Fruit fly (Drosophila melanogaster) Kc167 (cell line): ENCODE results near the gene Slc25A46a.

ENCODE experiments used
- Myc ChIP-seq: fragments of >200 bp; optimal IDR thresholded peaks from 2 replicates; lab custom pipeline; 2017; ENCODE audit warnings: missing external identifiers
- Sin3A ChIP-seq: fragments of >200 bp; optimal IDR thresholded peaks from 2 replicates; lab custom pipeline; 2018; ENCODE audit warnings: missing external identifiers
- insv ChIP-seq: fragments of >200 bp; optimal IDR thresholded peaks from 3 replicates; lab custom pipeline; 2018; ENCODE audit warnings: missing external identifiers
- psq ChIP-seq: fragments of >200 bp; optimal IDR thresholded peaks from 2 replicates; lab custom pipeline; 2017; ENCODE audit warnings: missing external identifiers
- ttk ChIP-seq: sonication (Bioruptor generic); optimal IDR thresholded peaks from 2 replicates; lab custom pipeline; 2017; ENCODE audit warnings: missing external identifiers

- TF ChIP-seq insv (lab: Kevin White, UChicago) (no peak), psq (no peak), Myc (no peak), Sin3A (lab: Kevin White, UChicago) (no peak), ttk (lab: Kevin White, UChicago) (no peak)
These were observed at the start of gene Slc25A46a for dm6 chrX:15983501-15983900.
